Worm (Caenorhabditis elegans) whole organism, young adult: ENCODE data around the gene srw-109.

Source experiments
- B0035.1 ChIP-seq: sonication (generic microtip); optimal IDR thresholded peaks from 2 replicates; lab custom pipeline; 2016; ENCODE audit warnings: missing genetic modification characterization, mild to moderate bottlenecking, missing compliant biosample characterization, missing genotype, missing genetic modification reagents
- C17E4.6 ChIP-seq: fragments of 200-800 bp; sonication (Bioruptor generic); IDR thresholded peaks from 2 replicates; pipeline ENCODE4 v1.3.6; 2022; ENCODE audit warnings: missing genetic modification reagents, missing genetic modification characterization, missing compliant biosample characterization
- F10E7.11 ChIP-seq: sonication (generic microtip); optimal IDR thresholded peaks from 2 replicates; lab custom pipeline; 2017; ENCODE audit warnings: mild to moderate bottlenecking, missing genetic modification characterization, moderate library complexity, missing compliant biosample characterization
- F37B4.10 ChIP-seq: fragments of 200-800 bp; sonication (Bioruptor generic); IDR thresholded peaks from 2 replicates; pipeline ENCODE4 v1.3.6; 2022; ENCODE audit warnings: missing genetic modification characterization, missing compliant biosample characterization
- F39B2.1 ChIP-seq: fragments of 200-800 bp; sonication (Bioruptor generic); IDR thresholded peaks from 2 replicates; pipeline ENCODE4 v1.3.6; 2022; ENCODE audit warnings: missing genetic modification reagents, missing genetic modification characterization, missing compliant biosample characterization
- F49E8.2 ChIP-seq: sonication (generic microtip); optimal IDR thresholded peaks from 3 replicates; lab custom pipeline; 2017; ENCODE audit warnings: missing genetic modification characterization, mild to moderate bottlenecking, missing compliant biosample characterization, antibody characterized with exemption, moderate library complexity; ENCODE audit not compliant: insufficient read depth
- F57C9.4 ChIP-seq: sonication (generic microtip); optimal IDR thresholded peaks from 2 replicates; lab custom pipeline; 2017; ENCODE audit warnings: mild to moderate bottlenecking, missing genetic modification characterization, missing compliant biosample characterization
- K12H6.12 ChIP-seq: fragments of 200-800 bp; sonication (Bioruptor generic); optimal IDR thresholded peaks from 2 replicates; lab custom pipeline; 2018; ENCODE audit warnings: mild to moderate bottlenecking, missing genetic modification characterization, missing compliant biosample characterization
- Y56A3A.18 ChIP-seq: fragments of 200-800 bp; sonication (Bioruptor generic); IDR thresholded peaks from 2 replicates; pipeline ENCODE4 v1.3.6; 2022; ENCODE audit warnings: missing genetic modification reagents, missing genetic modification characterization, missing compliant biosample characterization
- Y67H2A.10 ChIP-seq: fragments of 200-800 bp; sonication (Bioruptor generic); conservative IDR thresholded peaks from 2 replicates; pipeline ENCODE4 v1.3.6; 2022; ENCODE audit warnings: missing genetic modification reagents, missing genetic modification characterization, missing compliant biosample characterization
- ZK185.1 ChIP-seq: sonication (generic microtip); optimal IDR thresholded peaks from 2 replicates; lab custom pipeline; 2016; ENCODE audit warnings: mild to moderate bottlenecking, missing genetic modification characterization, missing compliant biosample characterization; ENCODE audit not compliant: poor library complexity, severe bottlenecking
- aptf-3 ChIP-seq: fragments of 200-800 bp; sonication (Bioruptor generic); IDR thresholded peaks from 2 replicates; pipeline ENCODE4 v1.3.6; 2022; ENCODE audit warnings: missing genetic modification characterization, missing compliant biosample characterization
- atf-7 ChIP-seq: sonication (generic microtip); optimal IDR thresholded peaks from 2 replicates; lab custom pipeline; 2017; ENCODE audit warnings: mild to moderate bottlenecking, missing genetic modification characterization, missing compliant biosample characterization
- attf-3 ChIP-seq: fragments of 200-800 bp; sonication (Bioruptor generic); conservative IDR thresholded peaks from 2 replicates; pipeline ENCODE4 v1.3.6; 2022; ENCODE audit warnings: missing genetic modification reagents, missing genetic modification characterization, missing compliant biosample characterization
- attf-6 ChIP-seq: fragments of 200-800 bp; sonication (Bioruptor generic); IDR thresholded peaks from 2 replicates; pipeline ENCODE4 v1.3.6; 2022; ENCODE audit warnings: missing genetic modification reagents, missing genetic modification characterization, missing compliant biosample characterization
- ceh-100 ChIP-seq: fragments of 200-800 bp; sonication (Bioruptor generic); IDR thresholded peaks from 2 replicates; pipeline ENCODE4 v1.3.6; 2022; ENCODE audit warnings: missing genetic modification reagents, missing genetic modification characterization, missing compliant biosample characterization
- ceh-27 ChIP-seq: fragments of 200-800 bp; sonication (Bioruptor generic); optimal IDR thresholded peaks from 2 replicates; lab custom pipeline; 2018; ENCODE audit warnings: mild to moderate bottlenecking, missing genetic modification characterization, moderate library complexity, missing compliant biosample characterization
- ceh-79 ChIP-seq: sonication (generic microtip); optimal IDR thresholded peaks from 2 replicates; lab custom pipeline; 2017; ENCODE audit warnings: mild to moderate bottlenecking, missing genetic modification characterization, missing compliant biosample characterization
- ceh-91 ChIP-seq: fragments of 200-800 bp; sonication (Bioruptor generic); IDR thresholded peaks from 2 replicates; pipeline ENCODE4 v1.3.6; 2022; ENCODE audit warnings: missing genetic modification reagents, missing genetic modification characterization, missing compliant biosample characterization
- dox-1 ChIP-seq: fragments of 200-800 bp; sonication (Bioruptor generic); IDR thresholded peaks from 2 replicates; pipeline ENCODE4 v1.3.6; 2022; ENCODE audit warnings: missing genetic modification reagents, missing genetic modification characterization, missing compliant biosample characterization
- dpl-1 ChIP-seq: fragments of 150-350 bp; optimal IDR thresholded peaks from 2 replicates; lab custom pipeline; 2014; ENCODE audit warnings: missing biosample characterization, missing genetic modification reagents, missing genetic modification characterization
- efl-1 ChIP-seq: fragments of 150-350 bp; optimal IDR thresholded peaks from 2 replicates; lab custom pipeline; 2014; ENCODE audit warnings: missing biosample characterization, missing genetic modification reagents, missing genetic modification characterization
- egl-18 ChIP-seq: fragments of 200-800 bp; sonication (Bioruptor generic); IDR thresholded peaks from 2 replicates; pipeline ENCODE4 v1.3.6; 2022; ENCODE audit warnings: missing genetic modification reagents, missing genetic modification characterization, missing compliant biosample characterization
- egl-44 ChIP-seq: fragments of 200-800 bp; sonication (Bioruptor generic); IDR thresholded peaks from 2 replicates; pipeline ENCODE4 v1.3.6; 2022; ENCODE audit warnings: missing genetic modification reagents, missing genetic modification characterization, missing compliant biosample characterization
- ets-4 ChIP-seq: fragments of 200-800 bp; sonication (Bioruptor generic); optimal IDR thresholded peaks from 2 replicates; lab custom pipeline; 2018; ENCODE audit warnings: mild to moderate bottlenecking, missing genetic modification characterization, missing compliant biosample characterization
- fkh-3 ChIP-seq: sonication (generic microtip); optimal IDR thresholded peaks from 2 replicates; lab custom pipeline; 2016; ENCODE audit warnings: mild to moderate bottlenecking, missing genetic modification characterization, missing compliant biosample characterization
- hmg-1.2 ChIP-seq: fragments of 200-800 bp; sonication (Bioruptor generic); IDR thresholded peaks from 2 replicates; pipeline ENCODE4 v1.3.6; 2022; ENCODE audit warnings: missing genetic modification reagents, missing genetic modification characterization, missing compliant biosample characterization
- let-607 ChIP-seq, 2 experiments: fragments of 200-800 bp in 1 of 2; sonication (Bioruptor generic) in 1 of 2; sonication (generic microtip) in 1 of 2; optimal IDR thresholded peaks; 2 replicates each; lab custom pipeline; 2016 to 2018; ENCODE audit warnings: mild to moderate bottlenecking in 2 of 2, missing compliant biosample characterization in 2 of 2, missing genetic modification characterization in 2 of 2, moderate library complexity in 2 of 2, missing genotype in 1 of 2
- lin-26 ChIP-seq: fragments of 200-800 bp; sonication (Bioruptor generic); IDR thresholded peaks from 2 replicates; pipeline ENCODE4 v1.3.6; 2022; ENCODE audit warnings: missing genetic modification reagents, missing genetic modification characterization, missing compliant biosample characterization
- lir-1 ChIP-seq: fragments of 200-800 bp; sonication (Bioruptor generic); conservative IDR thresholded peaks from 2 replicates; pipeline ENCODE4 v1.3.6; 2022; ENCODE audit warnings: missing genetic modification reagents, missing genetic modification characterization, missing compliant biosample characterization
- nfya-2 ChIP-seq: fragments of 200-800 bp; sonication (Bioruptor generic); IDR thresholded peaks from 2 replicates; pipeline ENCODE4 v1.3.6; 2022; ENCODE audit warnings: missing genetic modification reagents, missing genetic modification characterization, missing compliant biosample characterization
- nfyb-1 ChIP-seq: fragments of 200-800 bp; sonication (Bioruptor generic); IDR thresholded peaks from 2 replicates; pipeline ENCODE4 v1.3.6; 2022; ENCODE audit warnings: missing genetic modification reagents, missing genetic modification characterization, missing compliant biosample characterization
- nhr-120 ChIP-seq: fragments of 200-800 bp; sonication (Bioruptor generic); IDR thresholded peaks from 2 replicates; pipeline ENCODE4 v1.3.6; 2022; ENCODE audit warnings: missing genetic modification characterization, missing compliant biosample characterization
- nhr-179 ChIP-seq: sonication (generic microtip); optimal IDR thresholded peaks from 2 replicates; lab custom pipeline; 2016; ENCODE audit warnings: mild to moderate bottlenecking, missing genetic modification characterization, missing compliant biosample characterization
- nhr-80 ChIP-seq: sonication (generic microtip); optimal IDR thresholded peaks from 2 replicates; lab custom pipeline; 2016; ENCODE audit warnings: missing genetic modification characterization, missing compliant biosample characterization
- rcor-1 ChIP-seq: fragments of 200-800 bp; sonication (Bioruptor generic); IDR thresholded peaks from 2 replicates; pipeline ENCODE4 v1.3.6; 2022; ENCODE audit warnings: missing genetic modification reagents, missing genetic modification characterization, missing compliant biosample characterization
- repo-1 ChIP-seq: sonication (generic microtip); optimal IDR thresholded peaks from 2 replicates; lab custom pipeline; 2017; ENCODE audit warnings: mild to moderate bottlenecking, missing genetic modification characterization, missing compliant biosample characterization
- rpc-1 ChIP-seq, 2 experiments: fragments of 150-350 bp in 1 of 2; sonication (generic microtip) in 1 of 2; optimal IDR thresholded peaks; 2 replicates each; lab custom pipeline; 2014 to 2018; ENCODE audit warnings: missing biosample characterization in 1 of 2, missing genetic modification characterization in 1 of 2, missing genetic modification reagents in 1 of 2, missing genotype in 1 of 2
- sdz-38 ChIP-seq: sonication (generic microtip); optimal IDR thresholded peaks from 2 replicates; lab custom pipeline; 2016; ENCODE audit warnings: missing genotype, missing genetic modification characterization, missing compliant biosample characterization
- sea-2 ChIP-seq: fragments of 200-800 bp; sonication (Bioruptor generic); IDR thresholded peaks from 2 replicates; pipeline ENCODE4 v1.3.6; 2022; ENCODE audit warnings: missing genetic modification characterization, missing compliant biosample characterization
- snpc-1.1 ChIP-seq: sonication (generic microtip); optimal IDR thresholded peaks from 2 replicates; lab custom pipeline; 2017; ENCODE audit warnings: missing genetic modification characterization, mild to moderate bottlenecking, missing compliant biosample characterization, antibody characterized with exemption, moderate library complexity, missing genotype, missing genetic modification reagents; ENCODE audit not compliant: insufficient read depth
- somi-1 ChIP-seq: fragments of 200-800 bp; sonication (Bioruptor generic); optimal IDR thresholded peaks from 2 replicates; lab custom pipeline; 2018; ENCODE audit warnings: mild to moderate bottlenecking, missing genetic modification characterization, missing compliant biosample characterization
- unc-130 ChIP-seq: sonication (generic microtip); optimal IDR thresholded peaks from 2 replicates; lab custom pipeline; 2016; ENCODE audit warnings: missing genetic modification reagents, missing genetic modification characterization, missing compliant biosample characterization
- zim-3 ChIP-seq: sonication (generic microtip); optimal IDR thresholded peaks from 2 replicates; lab custom pipeline; 2017; ENCODE audit warnings: mild to moderate bottlenecking, missing genetic modification characterization, moderate library complexity, missing compliant biosample characterization
- ztf-26 ChIP-seq: sonication (generic microtip); optimal IDR thresholded peaks from 2 replicates; lab custom pipeline; 2017; ENCODE audit warnings: missing genetic modification characterization, missing compliant biosample characterization
- ztf-3 ChIP-seq: fragments of 200-800 bp; sonication (Bioruptor generic); optimal IDR thresholded peaks from 2 replicates; lab custom pipeline; 2018; ENCODE audit warnings: mild to moderate bottlenecking, missing genetic modification characterization, missing compliant biosample characterization
- ztf-6 ChIP-seq: fragments of 200-800 bp; sonication (Bioruptor generic); IDR thresholded peaks from 2 replicates; pipeline ENCODE4 v1.3.6; 2022; ENCODE audit warnings: missing genetic modification reagents, missing genetic modification characterization, missing compliant biosample characterization

srw-109 gene

ce11 chrV:619054-619453 is 10.3 kb upstream of the srw-109 start, which contains the start of gene F48G7.4 (continued):
- no peak for TF ChIP-seq egl-18 (GFP tag; lab: Robert Waterston, UW)
- TF ChIP-seq B0035.1 (tag; lab: Kevin White, UChicago), result no peak
- TF ChIP-seq let-607 (tag; optimal IDR thresholded peaks at IDR 0.05; lab: Kevin White, UChicago), result no peak
- TF ChIP-seq sea-2, result no peak
- no peak for TF ChIP-seq Y67H2A.10 (GFP tag; lab: Robert Waterston, UW)
- no peak for TF ChIP-seq attf-3 (GFP tag; lab: Robert Waterston, UW)
- TF ChIP-seq snpc-1.1, result no peak
- peak; percentile 41 for TF ChIP-seq ceh-27 (GFP tag; lab: Kevin White, UChicago)
- TF ChIP-seq somi-1 (GFP tag; lab: Kevin White, UChicago), result no peak
- no peak for TF ChIP-seq nfya-2 (GFP tag; lab: Robert Waterston, UW)
- no peak for TF ChIP-seq lin-26 (GFP tag; lab: Robert Waterston, UW)
- peak; percentile 89 for TF ChIP-seq hmg-1.2
- TF ChIP-seq ZK185.1 (tag; lab: Kevin White, UChicago), result no peak
- no peak for TF ChIP-seq ceh-91
- peak; percentile 54 for TF ChIP-seq dox-1
- TF ChIP-seq sdz-38 (tag; lab: Kevin White, UChicago), result no peak
- peak; percentile 54 for TF ChIP-seq K12H6.12 (tag; lab: Kevin White, UChicago)
- TF ChIP-seq zim-3 (tag; lab: Kevin White, UChicago), result no peak
- TF ChIP-seq nhr-80 (tag; lab: Kevin White, UChicago), result peak; percentile 20
- no peak for TF ChIP-seq ztf-3 (GFP tag; lab: Kevin White, UChicago)
- TF ChIP-seq nfyb-1 (GFP tag; lab: Robert Waterston, UW), result no peak
- TF ChIP-seq dpl-1 (GFP tag; lab: Kevin White, UChicago), result no peak
- TF ChIP-seq nhr-179 (tag; lab: Kevin White, UChicago), result no peak
- no peak for TF ChIP-seq ztf-6 (GFP tag; lab: Robert Waterston, UW)
- TF ChIP-seq, all 124 proteins: peak for 6

DNA sequence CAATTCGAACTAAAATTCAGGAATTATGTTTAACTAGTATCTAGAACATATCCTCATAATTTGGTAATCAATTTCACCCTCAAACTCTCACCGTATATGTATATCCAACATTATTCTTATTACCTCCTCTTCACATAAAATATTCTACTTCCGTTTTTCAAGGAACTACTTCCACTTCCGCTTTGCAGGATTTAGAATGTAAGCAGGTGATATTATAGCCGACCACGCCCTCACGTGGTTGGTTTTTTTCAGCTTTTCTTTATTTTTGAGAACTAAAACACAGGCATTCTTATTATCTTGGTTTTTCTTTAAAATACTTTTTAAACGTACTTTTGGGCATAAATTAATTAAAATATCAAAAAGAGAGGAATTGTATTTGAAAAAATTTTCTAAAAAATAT is 9.2 kb upstream of the srw-109 start:
- TF ChIP-seq ets-4 (GFP tag; lab: Kevin White, UChicago) (no peak), fkh-3 (tag; lab: Kevin White, UChicago) (no peak), egl-44 (no peak), rcor-1 (GFP tag; lab: Robert Waterston, UW) (no peak), ceh-79 (tag; lab: Kevin White, UChicago) (no peak), Y56A3A.18 (no peak), F57C9.4 (no peak), attf-3 (GFP tag; lab: Robert Waterston, UW) (no peak), nfya-2 (GFP tag; lab: Robert Waterston, UW) (no peak), F39B2.1 (GFP tag; lab: Robert Waterston, UW) (no peak), unc-130 (GFP tag; lab: Kevin White, UChicago) (no peak), aptf-3 (GFP tag; lab: Robert Waterston, UW) (no peak)

DNA sequence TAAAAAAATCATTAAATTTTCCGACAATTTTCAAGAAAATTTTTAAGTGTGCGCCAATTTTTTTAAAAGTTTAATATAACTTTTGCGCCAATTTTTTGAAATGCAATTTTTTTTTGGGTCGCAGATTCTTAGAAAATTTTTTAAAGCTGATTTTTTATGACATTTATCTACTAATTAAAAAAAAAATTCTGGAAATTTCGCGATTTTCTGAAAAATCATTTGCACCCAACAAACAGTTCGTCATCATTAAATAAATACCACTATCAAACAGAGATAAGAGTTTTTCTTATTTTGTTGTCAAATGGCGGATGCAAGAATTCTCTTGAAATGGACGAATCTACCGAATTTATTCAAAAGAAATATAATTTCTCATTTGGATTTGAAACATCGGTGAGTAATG is 6.5 kb upstream of the srw-109 start, which contains the start of gene F48G7.13:
Gene F48G7.13, plus strand, starts transcription at position 301 of the 400 bp plus-strand sequence.
- TF ChIP-seq sea-2, result no peak
- TF ChIP-seq nhr-179 (tag; lab: Kevin White, UChicago), result no peak
- TF ChIP-seq efl-1 (GFP tag; lab: Kevin White, UChicago), result no peak
- no peak for TF ChIP-seq F10E7.11
- no peak for TF ChIP-seq F37B4.10 (GFP tag; lab: Robert Waterston, UW)
- no peak for TF ChIP-seq nhr-120 (GFP tag; lab: Robert Waterston, UW)
- TF ChIP-seq repo-1 (tag; lab: Kevin White, UChicago), result no peak
- no peak for TF ChIP-seq lir-1 (GFP tag; lab: Robert Waterston, UW)
- no peak for TF ChIP-seq C17E4.6 (GFP tag; lab: Robert Waterston, UW)
- no peak for TF ChIP-seq ztf-26 (tag; lab: Kevin White, UChicago)
- TF ChIP-seq attf-6 (GFP tag; lab: Robert Waterston, UW), result no peak
- no peak for TF ChIP-seq lin-26 (GFP tag; lab: Robert Waterston, UW)
- TF ChIP-seq atf-7, result no peak
- no peak for TF ChIP-seq rpc-1 (optimal IDR thresholded peaks at IDR 0.05; lab: Kevin White, UChicago)
- no peak for TF ChIP-seq rpc-1 (tag; optimal IDR thresholded peaks at IDR 0.05; lab: Kevin White, UChicago)
- TF ChIP-seq ceh-100 (GFP tag; lab: Robert Waterston, UW), result no peak
- TF ChIP-seq F49E8.2 (tag; lab: Kevin White, UChicago), result no peak
- TF ChIP-seq, all 124 proteins: peak for 0
